Worm (Caenorhabditis elegans): ENCODE measurements around the gene H23L24.1.
"Not testable (repeated sequence)": the region's sequence is repeated elsewhere in the genome, so short reads cannot be mapped to it uniquely, and the experiment has no call there.

Gene H23L24.1

DNA sequence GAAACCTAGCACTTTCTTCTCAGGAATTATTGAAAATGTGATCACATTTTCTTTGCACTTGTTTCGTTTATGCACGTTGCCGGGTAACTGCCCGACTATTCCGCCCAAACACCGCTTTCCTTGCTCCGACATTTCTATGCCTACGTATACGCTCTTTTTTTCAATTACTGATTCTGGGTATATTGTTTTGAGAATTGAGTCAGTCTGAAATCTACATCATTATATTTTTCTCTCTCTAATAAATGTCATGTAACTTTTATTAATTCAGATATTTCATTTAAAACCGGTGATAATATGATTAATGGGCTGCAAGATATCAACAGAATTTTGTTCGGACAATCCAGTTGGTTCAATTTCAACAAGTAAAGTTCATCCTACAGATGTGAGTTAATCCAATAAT is 20.8 kb upstream of the H23L24.1 start, which contains the start of gene ttll-11:
ttll-11 (plus strand) TSS at position 301 of the 400 bp plus-strand sequence.
- TF ChIP-seq hlh-11 (tag; optimal IDR thresholded peaks at IDR 0.05) (no peak), lim-7 (GFP tag; IDR thresholded peaks at IDR 0.05) (no peak), fos-1 (tag; optimal IDR thresholded peaks at IDR 0.05) (no peak), unc-62 (GFP tag; optimal IDR thresholded peaks at IDR 0.05 in 1 of 2) (peak in 1 of 2 experiments; percentile 21), unc-62 (tag; optimal IDR thresholded peaks at IDR 0.05) (no peak), nhr-11 (tag; optimal IDR thresholded peaks at IDR 0.05) (peak; percentile 15)

DNA sequence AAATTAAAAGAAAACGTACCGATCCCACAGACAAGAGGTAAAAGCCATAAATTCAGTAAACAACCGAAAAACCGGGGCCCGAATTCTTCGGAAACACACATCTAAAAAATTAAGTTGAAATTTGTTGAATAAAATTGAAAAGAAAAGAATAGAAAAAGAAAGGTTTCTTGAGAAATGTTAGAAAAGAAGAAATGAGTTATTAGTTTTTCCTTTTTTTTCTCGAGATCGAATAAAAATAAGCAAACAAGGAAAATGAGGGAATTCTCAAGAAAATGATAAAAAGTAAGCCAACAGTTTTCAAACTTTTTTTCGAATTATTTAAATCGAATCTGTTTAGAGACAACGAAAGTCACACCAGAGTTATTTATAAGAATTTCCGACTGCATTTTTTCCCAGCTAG is 12.7 kb upstream of the H23L24.1 start, which contains the start of gene H23L24.4:
H23L24.4 (minus strand) TSS at position 101 of the 400 bp plus-strand sequence.
- TF ChIP-seq aha-1 (tag) (peak; percentile 72), ceh-44 (GFP tag; IDR thresholded peaks at IDR 0.05) (no peak)

DNA sequence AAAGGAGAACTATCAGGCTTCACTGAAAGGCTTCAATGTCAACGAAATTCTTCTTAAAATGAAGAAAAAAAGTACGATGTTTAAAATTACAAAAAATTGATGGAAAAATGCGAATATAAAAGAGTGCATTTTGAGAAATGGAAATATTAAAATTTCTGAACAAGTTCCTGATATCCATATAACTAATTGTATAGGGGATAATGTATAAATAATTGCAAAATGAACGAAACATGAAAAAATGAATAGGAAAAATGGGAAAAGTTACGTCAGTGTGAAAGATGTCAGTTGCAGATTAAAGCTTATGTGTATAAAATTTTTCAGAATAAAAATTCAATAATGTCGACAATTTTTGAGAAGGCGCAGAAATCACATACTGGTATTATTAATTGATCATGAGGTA is 10.2 kb upstream of the H23L24.1 start:
- TF ChIP-seq spr-3 (GFP tag; optimal IDR thresholded peaks at IDR 0.05) (no peak), dmd-9 (GFP tag; IDR thresholded peaks at IDR 0.05) (no peak), lin-1 (GFP tag; IDR thresholded peaks at IDR 0.05) (no peak), unc-62 (GFP tag; optimal IDR thresholded peaks at IDR 0.05 in 1 of 2) (peak in 1 of 2 experiments; percentile 93), unc-62 (tag; optimal IDR thresholded peaks at IDR 0.05) (no peak), rbr-2 (tag; optimal IDR thresholded peaks at IDR 0.05) (no peak), duxl-1 (tag; optimal IDR thresholded peaks at IDR 0.05; ENCODE audit: poor library complexity) (no peak), ama-1 (optimal IDR thresholded peaks at IDR 0.05) (no peak)

- not testable (repeated sequence) for TF ChIP-seq lin-38 (GFP tag; IDR thresholded peaks at IDR 0.05); spr-1 (tag; optimal IDR thresholded peaks at IDR 0.05); nhr-28 (tag; optimal IDR thresholded peaks at IDR 0.05)
These were observed 3.2 kb upstream of the H23L24.1 start, which contains the start of the genes parg-2 and ipla-5 for ce11 chrIV:8715032-8715431. Gene parg-2, minus strand, starts transcription at chrIV:8715132. Gene ipla-5, plus strand, starts transcription at chrIV:8715247.

DNA sequence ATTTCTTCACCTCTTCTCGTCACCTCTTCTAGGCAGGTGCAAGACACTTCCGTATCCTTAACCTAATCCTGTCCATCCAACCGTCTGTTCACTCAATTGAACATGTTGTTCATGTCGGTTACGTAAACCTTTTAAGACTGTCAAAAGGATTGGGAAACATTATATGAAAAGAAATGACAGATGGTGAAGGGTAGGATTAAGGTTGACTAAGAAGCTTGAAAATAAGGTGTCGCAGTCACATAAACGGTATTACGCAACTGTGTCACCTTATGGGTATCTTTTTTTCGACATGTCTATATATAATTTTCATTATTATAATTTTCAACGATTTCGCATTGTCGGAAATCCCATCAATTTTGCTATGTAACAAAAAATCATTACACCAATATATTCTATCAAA is 4.5 kb downstream of the H23L24.1 start:
- no peak for TF ChIP-seq nhr-48 (tag; optimal IDR thresholded peaks at IDR 0.05)
- no peak for TF ChIP-seq ceh-20 (GFP tag; IDR thresholded peaks at IDR 0.05)
- TF ChIP-seq ZK546.5 (tag; optimal IDR thresholded peaks at IDR 0.05), result no peak
- no peak for TF ChIP-seq F26F4.8 (GFP tag; conservative IDR thresholded peaks at IDR 0.05)
- no peak for TF ChIP-seq mdl-1 (tag; optimal IDR thresholded peaks at IDR 0.05)
- no peak for TF ChIP-seq lim-7 (GFP tag; IDR thresholded peaks at IDR 0.05)
- no peak for TF ChIP-seq Y75B8A.6 (GFP tag; IDR thresholded peaks at IDR 0.05)
- no peak for TF ChIP-seq nhr-77 (tag; optimal IDR thresholded peaks at IDR 0.05)
- TF ChIP-seq ceh-32 (tag; optimal IDR thresholded peaks at IDR 0.05; ENCODE audit: poor library complexity), result no peak
- no peak for TF ChIP-seq snpc-4 (tag; optimal IDR thresholded peaks at IDR 0.05)
- no peak for TF ChIP-seq nhr-10 (tag; optimal IDR thresholded peaks at IDR 0.05)
- no peak for TF ChIP-seq php-3 (GFP tag; IDR thresholded peaks at IDR 0.05)
- TF ChIP-seq zag-1 (tag; optimal IDR thresholded peaks at IDR 0.05), result no peak
- TF ChIP-seq hif-1 (tag; optimal IDR thresholded peaks at IDR 0.05), result no peak
- TF ChIP-seq ceh-62 (tag; optimal IDR thresholded peaks at IDR 0.05), result no peak
- no peak for TF ChIP-seq zip-11 (GFP tag; IDR thresholded peaks at IDR 0.05)
- no peak for TF ChIP-seq nhr-237 (tag; optimal IDR thresholded peaks at IDR 0.05)
- TF ChIP-seq vab-7 (GFP tag; IDR thresholded peaks at IDR 0.05), result no peak
- no peak for TF ChIP-seq daf-12 (tag; optimal IDR thresholded peaks at IDR 0.05)
- TF ChIP-seq hlh-11 (tag; optimal IDR thresholded peaks at IDR 0.05), result no peak
